Worm (Caenorhabditis elegans) whole organism, L4/young adult: ENCODE results near the gene K09C4.2.

Experiments used
- W03F9.2 ChIP-seq: fragments of 150-350 bp; optimal IDR thresholded peaks from 2 replicates; lab custom pipeline; 2014; ENCODE audit warnings: missing biosample characterization, missing genetic modification characterization
- dao-5 ChIP-seq: sonication (generic microtip); optimal IDR thresholded peaks from 2 replicates; lab custom pipeline; 2016; ENCODE audit warnings: missing genotype, missing genetic modification characterization, moderate library complexity, missing compliant biosample characterization
- him-1 ChIP-seq: sonication (generic microtip); optimal IDR thresholded peaks from 2 replicates; lab custom pipeline; 2016; ENCODE audit warnings: missing genotype, missing genetic modification reagents, missing genetic modification characterization, missing compliant biosample characterization

ce11 chrX:3283189-3283588, 13.1 kb upstream of the K09C4.2 start:
- no peak for TF ChIP-seq dao-5 (tag; lab: Kevin White, UChicago)
- no peak for TF ChIP-seq W03F9.2 (tag; lab: Kevin White, UChicago)
- TF ChIP-seq him-1 (tag; lab: Kevin White, UChicago): no peak
